Worm (Caenorhabditis elegans) whole organism, L1 larva: Measurements from ENCODE around the gene scc-1.

Source experiments
- C04F5.9 ChIP-seq: sonication (generic microtip); optimal IDR thresholded peaks from 2 replicates; lab custom pipeline; 2016; ENCODE audit warnings: missing genetic modification characterization, missing compliant biosample characterization
- C16A3.4 ChIP-seq: fragments of 150-350 bp; optimal IDR thresholded peaks from 2 replicates; lab custom pipeline; 2014; ENCODE audit warnings: missing biosample characterization, missing genetic modification characterization
- alr-1 ChIP-seq: fragments of 200-800 bp; sonication (Bioruptor generic); optimal IDR thresholded peaks from 2 replicates; lab custom pipeline; 2018; ENCODE audit warnings: borderline replicate concordance, mild to moderate bottlenecking, missing genetic modification characterization, missing compliant biosample characterization
- aly-2 ChIP-seq: fragments of 150-350 bp; optimal IDR thresholded peaks from 2 replicates; lab custom pipeline; 2014; ENCODE audit warnings: missing biosample characterization, missing genetic modification characterization
- ama-1 ChIP-seq: fragments of 150-350 bp; optimal IDR thresholded peaks from 2 replicates; lab custom pipeline; 2014
- blmp-1 ChIP-seq: fragments of 150-350 bp; optimal IDR thresholded peaks from 2 replicates; lab custom pipeline; 2014; ENCODE audit warnings: missing biosample characterization, missing genetic modification characterization
- ceh-90 ChIP-seq: sonication (generic microtip); optimal IDR thresholded peaks from 2 replicates; lab custom pipeline; 2016; ENCODE audit warnings: missing genetic modification characterization, missing compliant biosample characterization
- dpl-1 ChIP-seq, 3 experiments: fragments of 150-350 bp in 2 of 3; sonication (generic microtip) in 1 of 3; optimal IDR thresholded peaks; 2 replicates each; lab custom pipeline; 2014 to 2017; ENCODE audit warnings: missing biosample characterization in 3 of 3, missing genetic modification characterization in 3 of 3, missing genetic modification reagents in 3 of 3
- efl-1 ChIP-seq, 4 experiments: fragments of 150-350 bp; optimal IDR thresholded peaks in 3 of 4; peaks in 1 of 4; 1 replicate in 1 of 4; 2 replicates in 3 of 4; lab custom pipeline; 2014; ENCODE audit warnings: missing biosample characterization in 2 of 4, missing genetic modification characterization in 2 of 4, missing genetic modification reagents in 2 of 4
- egl-13 ChIP-seq: sonication (generic microtip); optimal IDR thresholded peaks from 2 replicates; lab custom pipeline; 2016; ENCODE audit warnings: missing genotype, missing genetic modification reagents, missing genetic modification characterization, missing compliant biosample characterization
- elt-2 ChIP-seq: sonication (generic microtip); optimal IDR thresholded peaks from 2 replicates; lab custom pipeline; 2016; ENCODE audit warnings: missing genetic modification characterization, mild to moderate bottlenecking, inconsistent platforms, missing compliant biosample characterization, missing genetic modification reagents
- elt-3 ChIP-seq, 6 experiments: fragments of 150-350 bp in 1 of 6; sonication (generic microtip); optimal IDR thresholded peaks; 2 replicates each; lab custom pipeline; 2017 to 2018; ENCODE audit warnings: missing biosample characterization in 6 of 6, missing genetic modification characterization in 6 of 6, inconsistent platforms in 1 of 6
- grh-1 ChIP-seq: fragments of 200-800 bp; sonication (Bioruptor generic); IDR thresholded peaks from 2 replicates; pipeline ENCODE4 v1.3.6; 2022; ENCODE audit warnings: missing genetic modification reagents, missing genetic modification characterization, missing compliant biosample characterization
- hlh-17 ChIP-seq: fragments of 200-800 bp; sonication (Bioruptor generic); optimal IDR thresholded peaks from 2 replicates; lab custom pipeline; 2018; ENCODE audit warnings: missing genetic modification characterization, mild to moderate bottlenecking, missing compliant biosample characterization, moderate library complexity, borderline replicate concordance
- hlh-4 ChIP-seq: sonication (generic microtip); optimal IDR thresholded peaks from 2 replicates; lab custom pipeline; 2016; ENCODE audit warnings: mild to moderate bottlenecking, missing genetic modification characterization, missing compliant biosample characterization
- isw-1 ChIP-seq: fragments of 200-800 bp; sonication (Bioruptor generic); IDR thresholded peaks from 2 replicates; pipeline ENCODE4 v1.3.6; 2022; ENCODE audit warnings: missing genetic modification characterization, missing compliant biosample characterization
- lin-13 ChIP-seq: fragments of 150-350 bp; optimal IDR thresholded peaks from 2 replicates; lab custom pipeline; 2014; ENCODE audit warnings: missing biosample characterization, missing genetic modification reagents, missing genetic modification characterization
- lin-14 ChIP-seq: fragments of 200-800 bp; sonication (Bioruptor generic); optimal IDR thresholded peaks from 2 replicates; lab custom pipeline; 2018; ENCODE audit warnings: mild to moderate bottlenecking, missing genetic modification characterization, moderate library complexity, missing compliant biosample characterization
- lin-15B ChIP-seq: fragments of 150-350 bp; sonication (generic microtip); optimal IDR thresholded peaks from 3 replicates; lab custom pipeline; 2014; ENCODE audit warnings: missing biosample characterization, missing genetic modification characterization
- lin-35 ChIP-seq, 2 experiments: fragments of 150-350 bp; optimal IDR thresholded peaks; 2 replicates each; lab custom pipeline; 2014; ENCODE audit warnings: missing biosample characterization in 2 of 2, missing genetic modification characterization in 2 of 2, missing genetic modification reagents in 2 of 2
- lir-3 ChIP-seq: sonication (generic microtip); optimal IDR thresholded peaks from 2 replicates; lab custom pipeline; 2016; ENCODE audit warnings: mild to moderate bottlenecking, missing genetic modification characterization, moderate library complexity, missing compliant biosample characterization; ENCODE audit not compliant: poor library complexity
- lsy-2 ChIP-seq, 2 experiments: fragments of 150-350 bp; optimal IDR thresholded peaks; 2 replicates each; lab custom pipeline; 2014; ENCODE audit warnings: missing biosample characterization in 2 of 2, missing genetic modification characterization in 2 of 2
- mab-9 ChIP-seq: fragments of 200-800 bp; sonication (Bioruptor generic); IDR thresholded peaks from 2 replicates; pipeline ENCODE4 v1.3.6; 2022; ENCODE audit warnings: missing genetic modification reagents, missing genetic modification characterization, missing compliant biosample characterization
- mdl-1 ChIP-seq, 2 experiments: fragments of 150-350 bp; optimal IDR thresholded peaks; 2 replicates each; lab custom pipeline; 2014 to 2017; ENCODE audit warnings: missing biosample characterization in 2 of 2, missing genetic modification characterization in 2 of 2, inconsistent platforms in 1 of 2
- mep-1 ChIP-seq: fragments of 150-350 bp; optimal IDR thresholded peaks from 2 replicates; lab custom pipeline; 2014; ENCODE audit warnings: missing biosample characterization, missing genetic modification characterization
- nhr-20 ChIP-seq: sonication (generic microtip); optimal IDR thresholded peaks from 2 replicates; lab custom pipeline; 2016; ENCODE audit warnings: mild to moderate bottlenecking, missing genetic modification characterization, missing compliant biosample characterization
- nhr-237 ChIP-seq: fragments of 150-350 bp; optimal IDR thresholded peaks from 2 replicates; lab custom pipeline; 2014; ENCODE audit warnings: missing biosample characterization, missing genetic modification characterization
- nhr-47 ChIP-seq: sonication (generic microtip); optimal IDR thresholded peaks from 2 replicates; lab custom pipeline; 2016; ENCODE audit warnings: mild to moderate bottlenecking, missing genetic modification characterization, moderate library complexity, missing compliant biosample characterization
- nhr-71 ChIP-seq: sonication (generic microtip); optimal IDR thresholded peaks from 2 replicates; lab custom pipeline; 2016; ENCODE audit warnings: mild to moderate bottlenecking, missing genetic modification characterization, moderate library complexity, missing compliant biosample characterization
- nhr-77 ChIP-seq: fragments of 150-350 bp; optimal IDR thresholded peaks from 2 replicates; lab custom pipeline; 2014; ENCODE audit warnings: missing biosample characterization, missing genetic modification characterization
- nhr-84 ChIP-seq: sonication (generic microtip); optimal IDR thresholded peaks from 2 replicates; lab custom pipeline; 2017; ENCODE audit warnings: missing biosample characterization, missing genetic modification characterization
- nhr-85 ChIP-seq: sonication (generic microtip); peaks from one replicate; lab custom pipeline; 2016; ENCODE audit warnings: missing genetic modification characterization, inconsistent platforms, missing compliant biosample characterization
- rnt-1 ChIP-seq: sonication (generic microtip); optimal IDR thresholded peaks from 2 replicates; lab custom pipeline; 2016; ENCODE audit warnings: mild to moderate bottlenecking, missing genetic modification characterization, moderate library complexity, missing compliant biosample characterization
- skn-1 ChIP-seq: fragments of 150-350 bp; optimal IDR thresholded peaks from 2 replicates; lab custom pipeline; 2014; ENCODE audit warnings: missing biosample characterization, missing genetic modification characterization
- snpc-4 ChIP-seq: fragments of 150-350 bp; optimal IDR thresholded peaks from 2 replicates; lab custom pipeline; 2014; ENCODE audit warnings: missing biosample characterization, missing genetic modification characterization
- snu-23 ChIP-seq: sonication (generic microtip); optimal IDR thresholded peaks from 2 replicates; lab custom pipeline; 2016; ENCODE audit warnings: missing genetic modification characterization, missing compliant biosample characterization
- swsn-7 ChIP-seq: sonication (generic microtip); optimal IDR thresholded peaks from 2 replicates; lab custom pipeline; 2016; ENCODE audit warnings: missing genetic modification characterization, missing compliant biosample characterization
- tbx-2 ChIP-seq: sonication (generic microtip); optimal IDR thresholded peaks from 2 replicates; lab custom pipeline; 2016; ENCODE audit warnings: missing genetic modification characterization, missing compliant biosample characterization
- unc-130 ChIP-seq: fragments of 150-350 bp; optimal IDR thresholded peaks from 2 replicates; lab custom pipeline; 2017; ENCODE audit warnings: missing biosample characterization, missing genetic modification characterization, inconsistent platforms
- unc-86 ChIP-seq: sonication (generic microtip); optimal IDR thresholded peaks from 2 replicates; lab custom pipeline; 2016; ENCODE audit warnings: missing genetic modification characterization, missing compliant biosample characterization
- unc-98 ChIP-seq: fragments of 200-800 bp; sonication (Bioruptor generic); IDR thresholded peaks from 2 replicates; pipeline ENCODE4 v1.3.6; 2022; ENCODE audit warnings: missing genetic modification characterization, missing compliant biosample characterization
- vab-15 ChIP-seq: sonication (generic microtip); optimal IDR thresholded peaks from 2 replicates; lab custom pipeline; 2017; ENCODE audit warnings: missing genotype, mild to moderate bottlenecking, missing genetic modification characterization, missing compliant biosample characterization
- zag-1 ChIP-seq: fragments of 150-350 bp; optimal IDR thresholded peaks from 2 replicates; lab custom pipeline; 2014; ENCODE audit warnings: missing biosample characterization, missing genetic modification characterization

Gene scc-1

ce11 chrII:4689477-4689876 is 9.0 kb upstream of the scc-1 start, which contains the start of gene F10G7.12:
TSS of gene F10G7.12 (plus strand) at chrII:4689777.
- TF ChIP-seq rnt-1 (tag; lab: Kevin White, UChicago) (no peak), ama-1 (lab: Kevin White, UChicago) (no peak), blmp-1 (no peak), nhr-84 (tag; lab: Kevin White, UChicago) (no peak), tbx-2 (tag; lab: Kevin White, UChicago) (no peak), swsn-7 (no peak), lir-3 (no peak), egl-13 (no peak)
- TF ChIP-seq, all 84 proteins: peak for 0

DNA sequence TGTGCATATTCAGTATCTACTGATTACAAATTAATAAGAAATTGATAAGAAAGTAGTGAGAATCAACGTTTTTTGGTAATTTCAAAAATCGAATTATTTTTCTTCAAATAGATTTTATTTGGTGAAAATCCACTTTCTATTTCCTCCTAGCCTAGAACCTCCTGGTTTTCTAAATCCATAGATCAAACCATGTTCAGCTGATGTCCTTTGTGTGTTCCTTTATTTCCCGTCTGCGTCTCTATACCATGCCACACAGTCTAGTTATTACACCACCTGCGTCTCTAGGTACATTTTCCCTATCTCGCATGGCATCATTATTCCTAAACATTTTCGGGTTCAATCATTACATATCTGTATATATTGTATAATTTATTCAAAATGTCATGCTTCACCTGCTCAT is 5.4 kb upstream of the scc-1 start, which contains the start of gene F10G7.5:
Gene F10G7.5 (plus strand): TSS at position 286 of the 400 bp plus-strand sequence.
- TF ChIP-seq snpc-4 (tag; lab: Kevin White, UChicago) (no peak), lin-14 (GFP tag; lab: Kevin White, UChicago) (peak; percentile 67), efl-1 (optimal IDR thresholded peaks at IDR 0.05; lab: Kevin White, UChicago) (peak; percentile 33 to 68), efl-1 (GFP tag; optimal IDR thresholded peaks at IDR 0.05 in 1 of 2; lab: Kevin White, UChicago) (peak; percentile 17 to 92), nhr-71 (tag; lab: Kevin White, UChicago) (peak; percentile 9), ceh-90 (tag; lab: Kevin White, UChicago) (no peak), blmp-1 (peak; percentile 55), lin-35 (GFP tag; optimal IDR thresholded peaks at IDR 0.05; lab: Kevin White, UChicago) (peak in 1 of 2 experiments; percentile 32), hlh-4 (tag; lab: Kevin White, UChicago) (no peak), lir-3 (no peak), nhr-47 (tag; lab: Kevin White, UChicago) (no peak), lsy-2 (tag; optimal IDR thresholded peaks at IDR 0.05; lab: Kevin White, UChicago) (peak; percentile 31 to 52), nhr-20 (tag; lab: Kevin White, UChicago) (no peak), isw-1 (GFP tag; lab: Robert Waterston, UW) (no peak), snu-23 (peak; percentile 23), nhr-85 (tag; lab: Kevin White, UChicago) (peak; percentile 42), dpl-1 (GFP tag; optimal IDR thresholded peaks at IDR 0.05; lab: Kevin White, UChicago) (peak in 2 of 3 experiments; percentile 11 to 34), elt-2 (tag; lab: Kevin White, UChicago) (peak; percentile 64)

- TF ChIP-seq elt-3 (tag; optimal IDR thresholded peaks at IDR 0.05; lab: Kevin White, UChicago) (no peak), nhr-85 (tag; lab: Kevin White, UChicago) (peak; percentile 14), alr-1 (no peak), hlh-17 (no peak), zag-1 (tag; lab: Kevin White, UChicago) (no peak), aly-2 (tag; lab: Kevin White, UChicago) (peak; percentile 40)
Observed at ce11 chrII:4696055-4696454, 2.5 kb upstream of the scc-1 start.

ce11 chrII:4701482-4702119 is 3.1 kb downstream of the scc-1 start, which contains the start of gene unc-85:
TSS of gene unc-85 (plus strand) at chrII:4702069.
- peak; percentile 89 for TF ChIP-seq nhr-85 (tag; lab: Kevin White, UChicago)
- peak; percentile 88 for TF ChIP-seq isw-1 (GFP tag; lab: Robert Waterston, UW)
- peak; percentile 45 for TF ChIP-seq skn-1 (tag; lab: Kevin White, UChicago)
- TF ChIP-seq snu-23 = peak; percentile 76
- TF ChIP-seq rnt-1 (tag; lab: Kevin White, UChicago) = peak; percentile 70
- peak; percentile 50 for TF ChIP-seq unc-130
- TF ChIP-seq lin-14 (GFP tag; lab: Kevin White, UChicago) = peak; percentile 83
- peak; percentile 28 for TF ChIP-seq C04F5.9 (tag; lab: Kevin White, UChicago)
- peak; percentile 8 for TF ChIP-seq vab-15
- peak; percentile 69 for TF ChIP-seq tbx-2 (tag; lab: Kevin White, UChicago)
- TF ChIP-seq mab-9 (GFP tag; lab: Robert Waterston, UW) = peak; percentile 69
- peak; percentile 73 for TF ChIP-seq swsn-7
- peak; percentile 63 for TF ChIP-seq unc-86 (tag; lab: Kevin White, UChicago)
- TF ChIP-seq lin-13 (GFP tag; lab: Kevin White, UChicago) = peak; percentile 44
- TF ChIP-seq mep-1 (tag; lab: Kevin White, UChicago) = peak; percentile 28
- TF ChIP-seq grh-1 (GFP tag; lab: Robert Waterston, UW) = peak; percentile 84
- peak; percentile 44 to 80 (median 70) for TF ChIP-seq dpl-1 (GFP tag; optimal IDR thresholded peaks at IDR 0.05; lab: Kevin White, UChicago)
- TF ChIP-seq C16A3.4 (tag; lab: Kevin White, UChicago) = peak; percentile 63
- TF ChIP-seq nhr-77 = peak; percentile 22
- TF ChIP-seq efl-1 (optimal IDR thresholded peaks at IDR 0.05; lab: Kevin White, UChicago) = peak; percentile 74 to 76
- peak; percentile 71 to 96 for TF ChIP-seq efl-1 (GFP tag; optimal IDR thresholded peaks at IDR 0.05 in 1 of 2; lab: Kevin White, UChicago)
- peak in 1 of 2 experiments; percentile 8 for TF ChIP-seq mdl-1 (tag; optimal IDR thresholded peaks at IDR 0.05; lab: Kevin White, UChicago)
- peak; percentile 71 for TF ChIP-seq lin-15B (tag; lab: Kevin White, UChicago)
- TF ChIP-seq elt-3 (tag; optimal IDR thresholded peaks at IDR 0.05; lab: Kevin White, UChicago) = peak in 1 of 6 experiments; percentile 18
- peak; percentile 58; the same call in 1 of the 2 replicates for TF ChIP-seq unc-98 (GFP tag; lab: Robert Waterston, UW)
- peak; percentile 60 for TF ChIP-seq elt-2 (tag; lab: Kevin White, UChicago)
- peak; percentile 25 for TF ChIP-seq aly-2 (tag; lab: Kevin White, UChicago)
- TF ChIP-seq nhr-237 (tag; lab: Kevin White, UChicago) = peak; percentile 3
